Fruit fly (Drosophila melanogaster) whole organism, wandering third instar larva: ENCODE measurements around the gene RpS28a.

ENCODE experiments used
- CG32264 ChIP-seq: fragments of 200-800 bp; sonication (Bioruptor generic); optimal IDR thresholded peaks from 2 replicates; lab custom pipeline; 2016; ENCODE audit warnings: missing biosample characterization, missing genetic modification characterization
- CG9705 ChIP-seq: fragments of 200-800 bp; sonication (Bioruptor generic); optimal IDR thresholded peaks from 2 replicates; lab custom pipeline; 2018; ENCODE audit warnings: missing biosample characterization, mild to moderate bottlenecking, missing genetic modification characterization
- CrebA ChIP-seq: fragments of 200-800 bp; sonication (Bioruptor generic); optimal IDR thresholded peaks from 2 replicates; lab custom pipeline; 2016; ENCODE audit warnings: missing biosample characterization, mild to moderate bottlenecking, missing genetic modification characterization, borderline replicate concordance
- Dfd ChIP-seq: fragments of >200 bp; optimal IDR thresholded peaks from 2 replicates; lab custom pipeline; 2017; ENCODE audit warnings: missing biosample characterization, missing genetic modification characterization
- Dif ChIP-seq: fragments of 200-275, 200-300 bp; sonication (Bioruptor generic); optimal IDR thresholded peaks from 2 replicates; lab custom pipeline; 2018; ENCODE audit warnings: missing biosample characterization, missing genetic modification characterization; ENCODE audit not compliant: partially characterized antibody
- GATAd ChIP-seq: sonication (Bioruptor generic); optimal IDR thresholded peaks from 2 replicates; lab custom pipeline; 2016; ENCODE audit warnings: missing biosample characterization, missing genetic modification characterization
- HLH106 ChIP-seq: fragments of 200-800 bp; optimal IDR thresholded peaks from 3 replicates; lab custom pipeline; 2019; ENCODE audit warnings: missing biosample characterization, mild to moderate bottlenecking, missing genetic modification characterization, moderate library complexity
- Hnf4 ChIP-seq: fragments of 200-800 bp; sonication (Bioruptor generic); optimal IDR thresholded peaks from 2 replicates; lab custom pipeline; 2016; ENCODE audit warnings: missing biosample characterization, mild to moderate bottlenecking, missing genetic modification characterization
- Hr83 ChIP-seq: fragments of 200-300 bp; sonication (Bioruptor generic); optimal IDR thresholded peaks from 2 replicates; lab custom pipeline; 2016; ENCODE audit warnings: missing biosample characterization, mild to moderate bottlenecking, missing genetic modification characterization, moderate library complexity; ENCODE audit not compliant: poor library complexity, severe bottlenecking
- Jra ChIP-seq: sonication (Bioruptor generic); optimal IDR thresholded peaks from 2 replicates; lab custom pipeline; 2016; ENCODE audit warnings: missing biosample characterization, missing genetic modification characterization
- Mio ChIP-seq: sonication (Bioruptor generic); optimal IDR thresholded peaks from 2 replicates; lab custom pipeline; 2016; ENCODE audit warnings: missing biosample characterization, missing genetic modification characterization
- Myc ChIP-seq: fragments of >200 bp; optimal IDR thresholded peaks from 2 replicates; lab custom pipeline; 2017
- N ChIP-seq: fragments of >200 bp; optimal IDR thresholded peaks from 2 replicates; lab custom pipeline; 2018; ENCODE audit warnings: missing biosample characterization, missing external identifiers, missing genetic modification characterization
- OdsH ChIP-seq: fragments of 200-800 bp; sonication (Bioruptor generic); optimal IDR thresholded peaks from 2 replicates; lab custom pipeline; 2016; ENCODE audit warnings: missing biosample characterization, mild to moderate bottlenecking, missing genetic modification characterization
- Rel ChIP-seq, 2 experiments: fragments of 200-800 bp; sonication (Bioruptor generic) in 1 of 2; optimal IDR thresholded peaks; 2 replicates in 1 of 2; 3 replicates in 1 of 2; lab custom pipeline; 2016 to 2019; ENCODE audit warnings: mild to moderate bottlenecking in 2 of 2, missing biosample characterization in 2 of 2, missing genetic modification characterization in 2 of 2, moderate library complexity in 1 of 2
- Sp1 ChIP-seq: fragments of 200-800 bp; sonication (Bioruptor generic); optimal IDR thresholded peaks from 3 replicates; lab custom pipeline; 2019; ENCODE audit warnings: missing biosample characterization, mild to moderate bottlenecking, missing genetic modification characterization, moderate library complexity
- br ChIP-seq: fragments of 200-800 bp; sonication (Bioruptor generic); optimal IDR thresholded peaks from 2 replicates; lab custom pipeline; 2016; ENCODE audit warnings: missing biosample characterization, missing genetic modification characterization
- brk ChIP-seq: fragments of 200-800 bp; sonication (Bioruptor generic); optimal IDR thresholded peaks from 2 replicates; lab custom pipeline; 2016; ENCODE audit warnings: missing biosample characterization, mild to moderate bottlenecking, missing genetic modification characterization
- dl ChIP-seq, 2 experiments: fragments of 175-275, 200-275 bp in 1 of 2; fragments of 200-275 bp in 1 of 2; sonication (Bioruptor generic); optimal IDR thresholded peaks; lab custom pipeline; 2018; ENCODE audit warnings: mild to moderate bottlenecking in 2 of 2, missing biosample characterization in 2 of 2, missing genetic modification characterization in 2 of 2, moderate library complexity in 2 of 2; ENCODE audit not compliant: partially characterized antibody in 2 of 2, insufficient read depth in 1 of 2
- dmrt93B ChIP-seq: fragments of 200-800 bp; sonication (Bioruptor generic); optimal IDR thresholded peaks from 2 replicates; lab custom pipeline; 2018; ENCODE audit warnings: missing biosample characterization, mild to moderate bottlenecking, missing genetic modification characterization
- dsf ChIP-seq: sonication (Bioruptor generic); optimal IDR thresholded peaks from 2 replicates; lab custom pipeline; 2016; ENCODE audit warnings: missing biosample characterization, missing genetic modification characterization, borderline replicate concordance
- ey ChIP-seq: fragments of 200-800 bp; sonication (Bioruptor generic); optimal IDR thresholded peaks from 2 replicates; lab custom pipeline; 2016; ENCODE audit warnings: missing biosample characterization, missing genetic modification characterization
- foxo ChIP-seq, 2 experiments: fragments of 200-800 bp; sonication (Bioruptor generic); optimal IDR thresholded peaks; 2 replicates in 1 of 2; 3 replicates in 1 of 2; lab custom pipeline; 2016 to 2017; ENCODE audit warnings: missing biosample characterization in 2 of 2, missing genetic modification characterization in 2 of 2
- fru ChIP-seq: fragments of 200-800 bp; sonication (Bioruptor generic); optimal IDR thresholded peaks from 3 replicates; lab custom pipeline; 2016; ENCODE audit warnings: missing biosample characterization, mild to moderate bottlenecking, missing genetic modification characterization
- h ChIP-seq: fragments of 200-800 bp; sonication (Bioruptor generic); optimal IDR thresholded peaks from 3 replicates; lab custom pipeline; 2016; ENCODE audit warnings: missing biosample characterization, mild to moderate bottlenecking, missing genetic modification characterization
- jim ChIP-seq: fragments of 175-275, 200-325 bp; sonication (Bioruptor generic); optimal IDR thresholded peaks from 2 replicates; lab custom pipeline; 2016; ENCODE audit warnings: missing biosample characterization, mild to moderate bottlenecking, missing genetic modification characterization
- lola ChIP-seq: fragments of >200 bp; optimal IDR thresholded peaks from 2 replicates; lab custom pipeline; 2017; ENCODE audit warnings: missing biosample characterization, missing genetic modification characterization
- pan ChIP-seq: fragments of >200 bp; optimal IDR thresholded peaks from 2 replicates; lab custom pipeline; 2017
- psq ChIP-seq: fragments of 200-800 bp; sonication (Bioruptor generic); optimal IDR thresholded peaks from 3 replicates; lab custom pipeline; 2017; ENCODE audit warnings: missing biosample characterization, mild to moderate bottlenecking, missing genetic modification characterization, moderate library complexity
- rgr ChIP-seq: fragments of 200-800 bp; sonication (Bioruptor generic); optimal IDR thresholded peaks from 3 replicates; lab custom pipeline; 2016; ENCODE audit warnings: missing biosample characterization, mild to moderate bottlenecking, missing genetic modification characterization
- sage ChIP-seq: fragments of 200-800 bp; sonication (Bioruptor generic); optimal IDR thresholded peaks from 2 replicates; lab custom pipeline; 2016; ENCODE audit warnings: missing biosample characterization, mild to moderate bottlenecking, missing genetic modification characterization
- sv ChIP-seq: fragments of 200-800 bp; sonication (Bioruptor generic); optimal IDR thresholded peaks from 3 replicates; lab custom pipeline; 2016; ENCODE audit warnings: missing biosample characterization, missing genetic modification characterization
- tai ChIP-seq: sonication (Bioruptor generic); optimal IDR thresholded peaks from 2 replicates; lab custom pipeline; 2016; ENCODE audit warnings: missing biosample characterization, missing genetic modification characterization
- usp ChIP-seq: fragments of >200 bp; optimal IDR thresholded peaks from 2 replicates; lab custom pipeline; 2017; ENCODE audit warnings: missing biosample characterization, missing genetic modification characterization
- woc ChIP-seq: sonication (Bioruptor generic); optimal IDR thresholded peaks from 2 replicates; lab custom pipeline; 2016; ENCODE audit warnings: missing biosample characterization, mild to moderate bottlenecking, missing genetic modification characterization

Gene RpS28a

DNA sequence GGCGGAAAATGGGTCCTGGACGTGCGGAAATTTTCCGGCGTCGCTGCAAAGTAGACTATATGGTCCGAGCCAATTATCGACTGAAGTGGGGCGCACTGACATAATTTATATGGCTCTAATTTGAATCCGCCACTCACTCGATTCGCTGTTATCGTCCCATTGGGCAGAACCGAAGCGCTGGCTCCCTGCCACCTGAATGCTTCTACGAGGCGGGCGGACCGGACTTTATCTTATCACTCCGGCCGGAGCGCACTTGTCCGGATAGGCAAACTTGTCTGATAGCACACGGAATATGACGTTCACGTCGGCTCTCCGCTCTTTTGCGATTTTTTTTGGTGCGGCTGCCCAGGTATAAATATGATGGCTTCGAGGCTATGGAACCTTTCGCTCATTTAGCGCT, 40.1 kb upstream of the RpS28a start:
- TF ChIP-seq Sp1 (GFP tag; lab: Kevin White, UChicago) (no peak), Myc (lab: Kevin White, UChicago) (no peak), usp (GFP tag; lab: Kevin White, UChicago) (no peak), br (peak; percentile 7), h (GFP tag; lab: Kevin White, UChicago) (peak; percentile 84)

- no peak for TF ChIP-seq CG32264 (GFP tag; lab: Kevin White, UChicago)
- TF ChIP-seq Dfd (GFP tag; lab: Kevin White, UChicago), result no peak
These were observed 39.5 kb upstream of the RpS28a start for dm6 chr3R:30061980-30062379.

DNA sequence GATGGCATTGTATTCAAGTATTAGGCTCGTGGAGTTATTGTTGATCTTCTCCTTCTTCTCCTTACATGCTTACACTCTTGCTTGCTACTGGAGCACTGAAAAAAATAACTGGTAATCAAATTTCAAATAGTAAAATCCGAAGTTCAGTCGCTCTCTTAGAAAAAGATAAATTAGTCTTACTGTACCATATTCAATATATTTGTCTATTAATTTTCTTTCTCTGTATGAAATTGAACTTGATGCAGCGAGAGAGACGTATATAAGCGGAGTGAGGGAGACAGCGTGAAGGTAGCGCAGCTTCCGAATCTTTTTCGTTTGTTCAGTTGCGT, 38.7 kb upstream of the RpS28a start:
- TF ChIP-seq Rel (GFP tag; optimal IDR thresholded peaks at IDR 0.05; lab: Kevin White, UChicago), result peak; percentile 37
- TF ChIP-seq Rel (tag; optimal IDR thresholded peaks at IDR 0.05; lab: Kevin White, UChicago), result peak; percentile 47
- peak; percentile 93 for TF ChIP-seq ey
- TF ChIP-seq CrebA (GFP tag; lab: Kevin White, UChicago), result no peak
- peak; percentile 87 for TF ChIP-seq psq (GFP tag; lab: Kevin White, UChicago)
- no peak for TF ChIP-seq lola (GFP tag; lab: Kevin White, UChicago)
- TF ChIP-seq HLH106 (tag; lab: Kevin White, UChicago), result peak; percentile 90
- peak; percentile 91 for TF ChIP-seq CG32264 (GFP tag; lab: Kevin White, UChicago)
- no peak for TF ChIP-seq Dif (GFP tag; lab: Kevin White, UChicago)
- peak; percentile 44 for TF ChIP-seq CG9705
- peak; percentile 58 to 93 for TF ChIP-seq foxo (GFP tag; optimal IDR thresholded peaks at IDR 0.05; lab: Kevin White, UChicago)
- TF ChIP-seq fru (GFP tag; lab: Kevin White, UChicago), result peak; percentile 95
- peak; percentile 92 for TF ChIP-seq Hnf4 (GFP tag; lab: Kevin White, UChicago)
- TF ChIP-seq Jra (GFP tag; lab: Kevin White, UChicago), result peak; percentile 88
- TF ChIP-seq dmrt93B (GFP tag; lab: Kevin White, UChicago), result peak; percentile 76
- no peak for TF ChIP-seq jim (GFP tag; lab: Kevin White, UChicago)
- peak; percentile 93 for TF ChIP-seq br
- peak; percentile 83 for TF ChIP-seq tai (GFP tag; lab: Kevin White, UChicago)
- peak; percentile 89 for TF ChIP-seq Sp1 (GFP tag; lab: Kevin White, UChicago)
- peak; percentile 88 for TF ChIP-seq OdsH (GFP tag; lab: Kevin White, UChicago)
- TF ChIP-seq pan (lab: Kevin White, UChicago), result no peak
- TF ChIP-seq woc (GFP tag; lab: Kevin White, UChicago), result peak; percentile 87
- TF ChIP-seq rgr, result peak; percentile 92
- TF ChIP-seq usp (GFP tag; lab: Kevin White, UChicago), result no peak
- peak; percentile 40 for TF ChIP-seq sv
- TF ChIP-seq sage (GFP tag; lab: Kevin White, UChicago), result peak; percentile 93
- TF ChIP-seq N (GFP tag; lab: Kevin White, UChicago), result no peak
- TF ChIP-seq GATAd, result peak; percentile 60
- TF ChIP-seq h (GFP tag; lab: Kevin White, UChicago), result peak; percentile 95
- no peak for TF ChIP-seq dl (GFP tag; optimal IDR thresholded peaks at IDR 0.05; lab: Kevin White, UChicago; ENCODE audit: insufficient read depth in 1 of 2, partially characterized antibody in 2 of 2)
- peak; percentile 22 for TF ChIP-seq Mio (GFP tag; lab: Kevin White, UChicago)
- TF ChIP-seq Hr83 (GFP tag; lab: Kevin White, UChicago), result no peak
- peak; percentile 79 for TF ChIP-seq brk (GFP tag; lab: Kevin White, UChicago)

- TF ChIP-seq pan (lab: Kevin White, UChicago) (no peak), Jra (GFP tag; lab: Kevin White, UChicago) (no peak), dsf (no peak), ey (no peak), OdsH (GFP tag; lab: Kevin White, UChicago) (no peak), Dif (GFP tag; lab: Kevin White, UChicago) (no peak)
These were observed 38.2 kb upstream of the RpS28a start for dm6 chr3R:30060451-30061153.
